Worm (Caenorhabditis elegans): ENCODE data around the gene C25F9.5.
A peak's percentile ranks its signal among the peaks of the same experiment; 100 is the strongest.

Gene C25F9.5

DNA sequence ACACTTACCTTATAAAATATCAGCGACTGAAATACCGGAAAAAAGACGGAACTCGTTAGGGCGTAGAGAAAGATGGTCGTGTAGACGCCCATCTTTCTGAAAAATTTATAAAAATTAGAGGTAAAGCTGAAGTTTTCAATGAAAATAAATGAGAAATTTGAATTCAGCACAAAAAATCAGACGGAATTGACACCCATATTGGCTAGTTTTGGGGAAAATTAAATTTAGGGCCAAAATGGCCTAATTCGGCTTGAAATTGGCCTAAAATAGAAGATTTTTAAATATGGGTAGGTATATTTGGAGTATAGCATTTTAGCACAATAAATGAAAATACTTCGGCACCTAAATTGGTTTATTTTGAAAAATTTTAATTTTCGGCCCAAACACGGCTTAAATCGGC lies 20.6 kb downstream of the C25F9.5 start, which contains the start of gene slcr-46.2:
slcr-46.2 (minus strand) TSS at position 101 of the 400 bp plus-strand sequence.
- TF ChIP-seq nhr-20 (tag; optimal IDR thresholded peaks at IDR 0.05) (no peak), sox-4 (tag; optimal IDR thresholded peaks at IDR 0.05) (no peak), grh-1 (GFP tag; IDR thresholded peaks at IDR 0.05) (no peak), lsy-2 (tag; optimal IDR thresholded peaks at IDR 0.05) (no peak), lin-39 (tag; optimal IDR thresholded peaks at IDR 0.05) (no peak), ceh-82 (tag; optimal IDR thresholded peaks at IDR 0.05) (no peak), hlh-17 (GFP tag; optimal IDR thresholded peaks at IDR 0.05; ENCODE audit: borderline replicate concordance) (no peak), elt-3 (tag; optimal IDR thresholded peaks at IDR 0.05) (no peak), pag-3 (tag; optimal IDR thresholded peaks at IDR 0.05; ENCODE audit: borderline replicate concordance, insufficient read depth) (no peak), zip-4 (GFP tag; optimal IDR thresholded peaks at IDR 0.05) (no peak), zag-1 (tag; optimal IDR thresholded peaks at IDR 0.05) (no peak), swsn-7 (tag; optimal IDR thresholded peaks at IDR 0.05) (no peak), skn-1 (tag; optimal IDR thresholded peaks at IDR 0.05) (no peak), nhr-12 (tag; optimal IDR thresholded peaks at IDR 0.05) (no peak), irx-1 (tag; optimal IDR thresholded peaks at IDR 0.05) (no peak), nhr-84 (tag; optimal IDR thresholded peaks at IDR 0.05) (no peak), nhr-71 (tag; optimal IDR thresholded peaks at IDR 0.05) (no peak), lin-14 (GFP tag; optimal IDR thresholded peaks at IDR 0.05) (no peak), mef-2 (tag; optimal IDR thresholded peaks at IDR 0.05) (no peak), efl-1 (optimal IDR thresholded peaks at IDR 0.05) (no peak), efl-1 (GFP tag; optimal IDR thresholded peaks at IDR 0.05 in 1 of 2) (no peak)

DNA sequence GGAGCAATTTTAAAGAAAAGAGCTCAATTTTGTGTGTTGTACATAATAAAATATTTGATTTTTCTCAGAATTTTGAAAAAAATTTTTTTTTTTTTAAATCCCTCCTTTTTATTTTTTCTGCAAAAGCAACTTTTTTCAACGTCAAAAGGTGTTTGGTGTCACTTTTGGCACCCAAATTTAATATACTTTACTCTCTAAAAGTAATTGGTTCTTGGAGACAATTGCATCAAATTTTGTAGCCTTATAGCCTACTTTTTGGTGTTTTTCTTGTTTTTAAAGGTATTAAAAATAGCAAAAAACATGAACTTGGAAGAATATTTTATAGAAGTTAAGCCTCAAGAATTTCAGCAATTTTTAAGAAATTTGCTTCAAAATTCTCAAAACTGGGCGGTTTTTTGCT lies 29.7 kb downstream of the C25F9.5 start, which contains the start of gene srw-84:
srw-84 (plus strand) TSS at position 301 of the 400 bp plus-strand sequence.
- TF ChIP-seq nhr-76 (tag; optimal IDR thresholded peaks at IDR 0.05), result no peak
- TF ChIP-seq ceh-8 (GFP tag; optimal IDR thresholded peaks at IDR 0.05), result no peak
- TF ChIP-seq alr-1 (tag; optimal IDR thresholded peaks at IDR 0.05; ENCODE audit: borderline replicate concordance), result no peak
- TF ChIP-seq jun-1 (tag; optimal IDR thresholded peaks at IDR 0.05), result no peak
- no peak for TF ChIP-seq ces-1 (GFP tag; optimal IDR thresholded peaks at IDR 0.05)
- TF ChIP-seq blmp-1 (tag; optimal IDR thresholded peaks at IDR 0.05), result no peak

DNA sequence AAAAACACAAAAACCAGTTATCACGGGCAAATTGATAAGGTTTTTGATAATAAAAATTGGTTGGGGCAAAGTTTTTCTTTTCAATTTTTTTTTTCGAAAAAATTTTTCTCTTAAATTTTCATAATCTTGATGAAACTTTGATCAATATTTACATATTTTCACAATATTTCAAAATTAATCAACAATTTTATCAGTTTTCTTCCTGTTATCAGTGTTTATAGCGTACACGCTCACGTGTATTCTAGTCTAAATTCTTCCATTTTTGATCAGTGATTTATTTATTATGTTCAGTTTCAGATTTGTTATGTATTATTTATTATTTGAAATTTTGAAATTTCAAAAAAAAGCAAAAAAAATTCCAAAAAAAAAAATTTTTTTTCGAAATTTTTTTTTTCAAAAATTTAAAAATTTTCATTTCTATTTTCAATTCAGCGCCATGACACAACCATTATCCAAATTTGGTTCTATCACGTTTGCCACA lies 33.6 kb downstream of the C25F9.5 start, which contains the start of gene nceh-1:
nceh-1 (plus strand) TSS at position 431 of the 481 bp plus-strand sequence.
- no peak for TF ChIP-seq nhr-84 (tag; optimal IDR thresholded peaks at IDR 0.05)
- TF ChIP-seq efl-1 (optimal IDR thresholded peaks at IDR 0.05), result no peak
- TF ChIP-seq efl-1 (GFP tag; optimal IDR thresholded peaks at IDR 0.05 in 1 of 2), result peak in 1 of 2 experiments; percentile 63
- no peak for TF ChIP-seq unc-98 (GFP tag; IDR thresholded peaks at IDR 0.05)
- peak; percentile 80 for TF ChIP-seq elt-2 (tag; optimal IDR thresholded peaks at IDR 0.05)
- TF ChIP-seq nhr-20 (tag; optimal IDR thresholded peaks at IDR 0.05), result no peak
- TF ChIP-seq snpc-4 (tag; optimal IDR thresholded peaks at IDR 0.05), result no peak
- TF ChIP-seq pax-3 (tag; optimal IDR thresholded peaks at IDR 0.05), result no peak
- no peak for TF ChIP-seq nhr-90 (tag; optimal IDR thresholded peaks at IDR 0.05; ENCODE audit: poor library complexity)
- TF ChIP-seq nhr-76 (tag; optimal IDR thresholded peaks at IDR 0.05), result no peak
- TF ChIP-seq unc-62 (GFP tag; optimal IDR thresholded peaks at IDR 0.05), result no peak
- TF ChIP-seq tbx-2 (tag; optimal IDR thresholded peaks at IDR 0.05), result no peak
- no peak for TF ChIP-seq blmp-1 (tag; optimal IDR thresholded peaks at IDR 0.05)

DNA sequence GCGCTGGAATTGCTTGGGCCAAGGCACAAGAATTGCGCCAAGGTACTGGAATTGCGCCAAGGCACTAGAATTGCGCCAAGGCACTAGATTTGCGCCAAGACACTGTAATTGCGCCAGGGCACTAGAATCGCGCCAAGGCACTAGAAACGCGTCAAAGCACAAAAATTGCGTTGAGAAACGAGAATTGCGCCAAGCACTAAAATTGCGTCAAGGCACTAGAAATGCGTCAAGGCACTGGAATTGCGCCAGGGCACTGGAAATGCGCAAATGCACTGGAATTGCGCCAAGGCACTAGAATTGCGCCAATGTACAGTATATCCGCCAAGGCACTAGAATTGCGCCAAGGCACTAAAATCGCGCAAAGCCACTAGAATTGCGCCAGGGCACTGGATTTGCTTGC lies 38.9 kb downstream of the C25F9.5 start:
- no peak for TF ChIP-seq vab-15 (tag; optimal IDR thresholded peaks at IDR 0.05)
- no peak for TF ChIP-seq ceh-82 (tag; optimal IDR thresholded peaks at IDR 0.05)
- TF ChIP-seq lin-14 (GFP tag; optimal IDR thresholded peaks at IDR 0.05), result no peak
- TF ChIP-seq skn-1 (tag; optimal IDR thresholded peaks at IDR 0.05), result no peak
- TF ChIP-seq aly-2 (tag; optimal IDR thresholded peaks at IDR 0.05), result no peak
- TF ChIP-seq ceh-8 (GFP tag; optimal IDR thresholded peaks at IDR 0.05), result no peak
- TF ChIP-seq unc-130 (tag; optimal IDR thresholded peaks at IDR 0.05), result no peak
- TF ChIP-seq mdl-1 (tag; optimal IDR thresholded peaks at IDR 0.05), result no peak
- no peak for TF ChIP-seq zip-4 (GFP tag; optimal IDR thresholded peaks at IDR 0.05)
- no peak for TF ChIP-seq egl-27 (tag; optimal IDR thresholded peaks at IDR 0.05)

All from whole organism, L1 larva.